Fruit fly (Drosophila melanogaster) whole organism, pupa: ENCODE results near the gene wda.

Source experiments
- CG10348 ChIP-seq: fragments of 200-800 bp; sonication (Bioruptor generic); IDR thresholded peaks from 2 replicates; pipeline ENCODE4 v1.3.6; 2022; ENCODE audit warnings: missing biosample characterization, missing genetic modification characterization
- CG12605 ChIP-seq: fragments of 200-800 bp; sonication (Bioruptor generic); IDR thresholded peaks from 2 replicates; pipeline ENCODE4 v1.3.6; 2022; ENCODE audit warnings: missing biosample characterization, missing genetic modification characterization
- CG15710 ChIP-seq: fragments of 200-800 bp; sonication (Bioruptor generic); optimal IDR thresholded peaks from 2 replicates; lab custom pipeline; 2018; ENCODE audit warnings: missing biosample characterization, mild to moderate bottlenecking, missing genetic modification characterization, moderate library complexity
- CG32121 ChIP-seq: fragments of 200-800 bp; sonication (Bioruptor generic); IDR thresholded peaks from 2 replicates; pipeline ENCODE4 v1.3.6; 2022; ENCODE audit warnings: missing biosample characterization, missing genetic modification characterization
- CG34367 ChIP-seq: fragments of 200-800 bp; sonication (Bioruptor generic); optimal IDR thresholded peaks from 2 replicates; lab custom pipeline; 2018; ENCODE audit warnings: missing biosample characterization, mild to moderate bottlenecking, missing genetic modification characterization
- CG8159 ChIP-seq: fragments of 200-800 bp; sonication (Bioruptor generic); optimal IDR thresholded peaks from 3 replicates; lab custom pipeline; 2018; ENCODE audit warnings: missing biosample characterization, mild to moderate bottlenecking, missing genetic modification characterization, moderate library complexity
- CG8301 ChIP-seq: fragments of 200-800 bp; sonication (Bioruptor generic); optimal IDR thresholded peaks from 2 replicates; lab custom pipeline; 2018; ENCODE audit warnings: missing biosample characterization, mild to moderate bottlenecking, missing genetic modification characterization
- CG9948 ChIP-seq: fragments of 200-800 bp; sonication (Bioruptor generic); optimal IDR thresholded peaks from 2 replicates; lab custom pipeline; 2018; ENCODE audit warnings: missing biosample characterization, mild to moderate bottlenecking, missing genetic modification characterization, moderate library complexity
- EcR ChIP-seq: fragments of 200-800 bp; sonication (Bioruptor generic); optimal IDR thresholded peaks from 3 replicates; lab custom pipeline; 2019; ENCODE audit warnings: missing biosample characterization, missing genetic modification characterization, mild to moderate bottlenecking, moderate library complexity, missing genetic modification reagents
- Ets98B ChIP-seq: fragments of 200-800 bp; sonication (Bioruptor generic); IDR thresholded peaks from 2 replicates; pipeline ENCODE4 v1.3.6; 2022; ENCODE audit warnings: missing biosample characterization, missing genetic modification characterization
- Pif1A ChIP-seq: fragments of 200-800 bp; sonication (Bioruptor generic); optimal IDR thresholded peaks from 3 replicates; lab custom pipeline; 2016; ENCODE audit warnings: missing biosample characterization, missing genetic modification characterization
- fd96Ca ChIP-seq: fragments of 200-800 bp; sonication (Bioruptor generic); IDR thresholded peaks from 3 replicates; pipeline ENCODE4 v1.3.6; 2022; ENCODE audit warnings: missing biosample characterization, missing genetic modification characterization
- gl ChIP-seq: fragments of 200-800 bp; sonication (Bioruptor generic); optimal IDR thresholded peaks from 2 replicates; lab custom pipeline; 2018; ENCODE audit warnings: missing biosample characterization, mild to moderate bottlenecking, missing genetic modification characterization
- rn ChIP-seq: fragments of 200-800 bp; sonication (Bioruptor generic); IDR thresholded peaks from 2 replicates; pipeline ENCODE4 v1.3.6; 2022; ENCODE audit warnings: missing biosample characterization, missing genetic modification characterization

The wda gene

dm6 chr3R:23207254-23207653, 50.6 kb downstream of the wda start:
- TF ChIP-seq rn (no peak), CG8159 (no peak), CG32121 (GFP tag; lab: Robert Waterston, UW) (no peak), EcR (no peak), CG12605 (GFP tag; lab: Robert Waterston, UW) (no peak), Pif1A (no peak), CG34367 (tag; lab: Kevin White, UChicago) (no peak), CG15710 (no peak), fd96Ca (no peak), gl (tag; lab: Kevin White, UChicago) (no peak), CG9948 (tag; lab: Kevin White, UChicago) (no peak), Ets98B (GFP tag; lab: Robert Waterston, UW) (no peak), CG8301 (tag; lab: Kevin White, UChicago) (no peak), CG10348 (GFP tag; lab: Robert Waterston, UW) (no peak)
- TF ChIP-seq, all 21 proteins: peak for 0
